Worm (Caenorhabditis elegans): ENCODE measurements around the gene B0546.5.

- TF ChIP-seq bed-2 (GFP tag; IDR thresholded peaks at IDR 0.05) = no peak
- TF ChIP-seq rcor-1 (GFP tag; IDR thresholded peaks at IDR 0.05) = no peak
- no peak for TF ChIP-seq D2030.7 (GFP tag; IDR thresholded peaks at IDR 0.05)
- no peak for TF ChIP-seq ztf-28 (GFP tag; IDR thresholded peaks at IDR 0.05)
- TF ChIP-seq lin-35 (GFP tag; optimal IDR thresholded peaks at IDR 0.05) = no peak
- TF ChIP-seq ceh-79 (tag; optimal IDR thresholded peaks at IDR 0.05) = no peak
- TF ChIP-seq ceh-40 (GFP tag; IDR thresholded peaks at IDR 0.05) = no peak
- no peak for TF ChIP-seq unc-62 (GFP tag; optimal IDR thresholded peaks at IDR 0.05)
- no peak for TF ChIP-seq gei-17 (GFP tag; optimal IDR thresholded peaks at IDR 0.05)
- peak; percentile 69; the same call in 1 of the 2 replicates for TF ChIP-seq zfh-2 (GFP tag; conservative IDR thresholded peaks at IDR 0.05)
These were observed 41.6 kb downstream of the B0546.5 start for ce11 chrIV:3348334-3348733.
